Fruit fly (Drosophila melanogaster) whole organism, prepupa: ENCODE measurements around the gene CG3091.

ENCODE experiments used
- Blimp-1 ChIP-seq: fragments of 200-800 bp; sonication (Bioruptor generic); optimal IDR thresholded peaks from 3 replicates; lab custom pipeline; 2017; ENCODE audit warnings: missing biosample characterization, missing genetic modification characterization, mild to moderate bottlenecking, moderate library complexity, missing genetic modification reagents
- CG10631 ChIP-seq: fragments of 200-800 bp; sonication (Bioruptor generic); optimal IDR thresholded peaks from 2 replicates; lab custom pipeline; 2016; ENCODE audit warnings: missing biosample characterization, missing genetic modification characterization
- CG11294 ChIP-seq: fragments of 200-800 bp; sonication (Bioruptor generic); IDR thresholded peaks from 2 replicates; pipeline ENCODE4 v1.3.6; 2022; ENCODE audit warnings: missing biosample characterization, missing genetic modification characterization
- CG11902 ChIP-seq: fragments of 200-800 bp; sonication (Bioruptor generic); optimal IDR thresholded peaks from 3 replicates; lab custom pipeline; 2016; ENCODE audit warnings: missing biosample characterization, missing genetic modification characterization
- CG15336 ChIP-seq: fragments of 200-800 bp; sonication (Bioruptor generic); IDR thresholded peaks from 2 replicates; pipeline ENCODE4 v1.3.6; 2022; ENCODE audit warnings: missing biosample characterization, missing genetic modification characterization
- CG1621 ChIP-seq: fragments of 200-800 bp; sonication (Bioruptor generic); optimal IDR thresholded peaks from 3 replicates; lab custom pipeline; 2018; ENCODE audit warnings: missing biosample characterization, mild to moderate bottlenecking, missing genetic modification characterization
- CG16779 ChIP-seq: fragments of 200-800 bp; sonication (Bioruptor generic); optimal IDR thresholded peaks from 3 replicates; lab custom pipeline; 2017; ENCODE audit warnings: missing biosample characterization, mild to moderate bottlenecking, missing genetic modification characterization
- CG3032 ChIP-seq: fragments of 200-800 bp; optimal IDR thresholded peaks from 2 replicates; lab custom pipeline; 2019; ENCODE audit warnings: missing biosample characterization, mild to moderate bottlenecking, missing genetic modification characterization, moderate library complexity
- CG31627 ChIP-seq: fragments of 200-800 bp; sonication (Bioruptor generic); optimal IDR thresholded peaks from 3 replicates; lab custom pipeline; 2016; ENCODE audit warnings: missing biosample characterization, missing genetic modification characterization
- CG32006 ChIP-seq: fragments of 200-800 bp; sonication (Bioruptor generic); optimal IDR thresholded peaks from 3 replicates; lab custom pipeline; 2017; ENCODE audit warnings: missing biosample characterization, mild to moderate bottlenecking, missing genetic modification characterization
- CG34406 ChIP-seq: fragments of 200-800 bp; sonication (Bioruptor generic); optimal IDR thresholded peaks from 3 replicates; lab custom pipeline; 2016; ENCODE audit warnings: missing biosample characterization, missing genetic modification characterization
- CG4318 ChIP-seq: fragments of 200-800 bp; sonication (Bioruptor generic); optimal IDR thresholded peaks from 3 replicates; lab custom pipeline; 2017; ENCODE audit warnings: missing biosample characterization, mild to moderate bottlenecking, missing genetic modification characterization
- CG6163 ChIP-seq: fragments of 200-800 bp; sonication (Bioruptor generic); IDR thresholded peaks from 3 replicates; pipeline ENCODE4 v1.3.6; 2022; ENCODE audit warnings: missing biosample characterization, missing genetic modification characterization
- CG6276 ChIP-seq: fragments of 200-800 bp; sonication (Bioruptor generic); optimal IDR thresholded peaks from 2 replicates; lab custom pipeline; 2017; ENCODE audit warnings: missing biosample characterization, mild to moderate bottlenecking, missing genetic modification characterization
- CG6808 ChIP-seq: fragments of 200-800 bp; sonication (Bioruptor generic); optimal IDR thresholded peaks from 3 replicates; lab custom pipeline; 2017; ENCODE audit warnings: missing biosample characterization, missing genetic modification characterization, mild to moderate bottlenecking, moderate library complexity, missing genetic modification reagents
- CG6854 ChIP-seq: fragments of 200-800 bp; sonication (Bioruptor generic); optimal IDR thresholded peaks from 2 replicates; lab custom pipeline; 2017; ENCODE audit warnings: missing biosample characterization, mild to moderate bottlenecking, missing genetic modification characterization
- CG8119 ChIP-seq: fragments of 200-800 bp; sonication (Bioruptor generic); IDR thresholded peaks from 3 replicates; pipeline ENCODE4 v1.3.6; 2022; ENCODE audit warnings: missing biosample characterization, missing genetic modification characterization
- CG8319 ChIP-seq: fragments of 200-800 bp; sonication (Bioruptor generic); optimal IDR thresholded peaks from 3 replicates; lab custom pipeline; 2016; ENCODE audit warnings: missing biosample characterization, missing genetic modification characterization
- CG9139 ChIP-seq: fragments of 200-800 bp; sonication (Bioruptor generic); optimal IDR thresholded peaks from 3 replicates; lab custom pipeline; 2017; ENCODE audit warnings: missing biosample characterization, mild to moderate bottlenecking, missing genetic modification characterization
- Eip75B ChIP-seq: fragments of 200-800 bp; sonication (Bioruptor generic); optimal IDR thresholded peaks from 3 replicates; lab custom pipeline; 2016; ENCODE audit warnings: missing biosample characterization, missing genetic modification characterization
- Eip78C ChIP-seq: fragments of 200-800 bp; sonication (Bioruptor generic); peaks from one replicate; lab custom pipeline; 2016; ENCODE audit warnings: missing biosample characterization, missing genetic modification characterization
- Ets21C ChIP-seq: fragments of 200-800 bp; sonication (Bioruptor generic); optimal IDR thresholded peaks from 3 replicates; lab custom pipeline; 2016; ENCODE audit warnings: missing biosample characterization, missing genetic modification characterization
- Ets96B ChIP-seq: fragments of 200-800 bp; optimal IDR thresholded peaks from 2 replicates; lab custom pipeline; 2019; ENCODE audit warnings: missing biosample characterization, mild to moderate bottlenecking, missing genetic modification characterization, moderate library complexity
- Hr38 ChIP-seq: sonication (Bioruptor generic); optimal IDR thresholded peaks from 2 replicates; lab custom pipeline; 2016; ENCODE audit warnings: missing biosample characterization, missing genetic modification characterization
- Hr39 ChIP-seq: fragments of 200-800 bp; sonication (Bioruptor generic); optimal IDR thresholded peaks from 2 replicates; lab custom pipeline; 2016; ENCODE audit warnings: missing biosample characterization, missing genetic modification characterization
- Hr4 ChIP-seq: fragments of 200-800 bp; sonication (Bioruptor generic); optimal IDR thresholded peaks from 3 replicates; lab custom pipeline; 2016; ENCODE audit warnings: missing biosample characterization, missing genetic modification characterization
- Lpt ChIP-seq: fragments of 200-800 bp; sonication (Bioruptor generic); optimal IDR thresholded peaks from 3 replicates; lab custom pipeline; 2016; ENCODE audit warnings: missing biosample characterization, missing genetic modification characterization
- OdsH ChIP-seq: fragments of 200-800 bp; sonication (Bioruptor generic); optimal IDR thresholded peaks from 3 replicates; lab custom pipeline; 2016; ENCODE audit warnings: missing biosample characterization, missing genetic modification characterization
- Smox ChIP-seq: fragments of 200-800 bp; sonication (Bioruptor generic); optimal IDR thresholded peaks from 3 replicates; lab custom pipeline; 2016; ENCODE audit warnings: missing biosample characterization, missing genetic modification characterization
- Sox102F ChIP-seq: fragments of 200-800 bp; sonication (Bioruptor generic); optimal IDR thresholded peaks from 2 replicates; lab custom pipeline; 2016; ENCODE audit warnings: missing biosample characterization, mild to moderate bottlenecking, missing genetic modification characterization
- Sox14 ChIP-seq: fragments of 200-800 bp; sonication (Bioruptor generic); optimal IDR thresholded peaks from 3 replicates; lab custom pipeline; 2016; ENCODE audit warnings: missing biosample characterization, missing genetic modification characterization
- achi ChIP-seq: fragments of 200-800 bp; sonication (Bioruptor generic); optimal IDR thresholded peaks from 3 replicates; lab custom pipeline; 2016; ENCODE audit warnings: missing biosample characterization, missing genetic modification characterization
- cyc ChIP-seq: fragments of 200-800 bp; sonication (Bioruptor generic); optimal IDR thresholded peaks from 3 replicates; lab custom pipeline; 2016; ENCODE audit warnings: missing biosample characterization, missing genetic modification characterization
- dac ChIP-seq: fragments of 200-800 bp; sonication (Bioruptor generic); optimal IDR thresholded peaks from 2 replicates; lab custom pipeline; 2017; ENCODE audit warnings: missing biosample characterization, mild to moderate bottlenecking, missing genetic modification characterization
- eg ChIP-seq: fragments of 200-800 bp; sonication (Bioruptor generic); IDR thresholded peaks from 3 replicates; pipeline ENCODE4 v1.3.6; 2022; ENCODE audit warnings: missing biosample characterization, missing genetic modification characterization
- esn ChIP-seq: fragments of 200-800 bp; sonication (Bioruptor generic); optimal IDR thresholded peaks from 2 replicates; lab custom pipeline; 2016; ENCODE audit warnings: missing biosample characterization, mild to moderate bottlenecking, missing genetic modification characterization, moderate library complexity
- fd59A ChIP-seq: fragments of 200-800 bp; sonication (Bioruptor generic); optimal IDR thresholded peaks from 2 replicates; lab custom pipeline; 2017; ENCODE audit warnings: missing biosample characterization, mild to moderate bottlenecking, missing genetic modification characterization, missing genetic modification reagents
- fd85E ChIP-seq: fragments of 200-800 bp; sonication (Bioruptor generic); optimal IDR thresholded peaks from 3 replicates; lab custom pipeline; 2016; ENCODE audit warnings: missing biosample characterization, missing genetic modification characterization
- fkh ChIP-seq: fragments of 200-800 bp; sonication (Bioruptor generic); optimal IDR thresholded peaks from 3 replicates; lab custom pipeline; 2017; ENCODE audit warnings: missing biosample characterization, mild to moderate bottlenecking, missing genetic modification characterization, moderate library complexity
- lz ChIP-seq: fragments of 200-800 bp; sonication (Bioruptor generic); optimal IDR thresholded peaks from 3 replicates; lab custom pipeline; 2016; ENCODE audit warnings: missing biosample characterization, missing genetic modification characterization
- net ChIP-seq: fragments of 200-800 bp; sonication (Bioruptor generic); optimal IDR thresholded peaks from 3 replicates; lab custom pipeline; 2016; ENCODE audit warnings: missing biosample characterization, missing genetic modification characterization
- pdm3 ChIP-seq: fragments of 200-800 bp; sonication (Bioruptor generic); optimal IDR thresholded peaks from 3 replicates; lab custom pipeline; 2016; ENCODE audit warnings: missing biosample characterization, missing genetic modification characterization
- spab ChIP-seq: fragments of 200-800 bp; sonication (Bioruptor generic); optimal IDR thresholded peaks from 2 replicates; lab custom pipeline; 2017; ENCODE audit warnings: missing biosample characterization, mild to moderate bottlenecking, missing genetic modification characterization, missing genetic modification reagents
- ss ChIP-seq, 2 experiments: fragments of 200-800 bp; sonication (Bioruptor generic); optimal IDR thresholded peaks; 2 replicates in 1 of 2; 3 replicates in 1 of 2; lab custom pipeline; 2017 to 2018; ENCODE audit warnings: mild to moderate bottlenecking in 2 of 2, missing biosample characterization in 2 of 2, missing genetic modification characterization in 2 of 2, moderate library complexity in 1 of 2
- topi ChIP-seq: fragments of 200-800 bp; sonication (Bioruptor generic); optimal IDR thresholded peaks from 3 replicates; lab custom pipeline; 2016; ENCODE audit warnings: missing biosample characterization, missing genetic modification characterization
- vri ChIP-seq: fragments of 200-800 bp; sonication (Bioruptor generic); optimal IDR thresholded peaks from 3 replicates; lab custom pipeline; 2016; ENCODE audit warnings: missing biosample characterization, mild to moderate bottlenecking, missing genetic modification characterization

CG3091 gene

dm6 chrX:2301069-2301508 lies 47.1 kb upstream of the CG3091 start (continued):
- TF ChIP-seq CG1621 (tag; lab: Kevin White, UChicago) (peak; percentile 67), OdsH (GFP tag; lab: Kevin White, UChicago) (peak; percentile 73), Lpt (peak; percentile 38), CG32006 (peak; percentile 66), spab (GFP tag; lab: Kevin White, UChicago) (no peak), Eip78C (GFP tag; lab: Kevin White, UChicago) (peak; percentile 56), net (GFP tag; lab: Kevin White, UChicago) (peak; percentile 47), esn (GFP tag; lab: Kevin White, UChicago) (peak; percentile 4), ss (GFP tag; optimal IDR thresholded peaks at IDR 0.05; lab: Kevin White, UChicago) (peak; percentile 7 to 59), Ets96B (tag; lab: Kevin White, UChicago) (peak; percentile 66), CG6163 (GFP tag; lab: Robert Waterston, UW) (peak; percentile 63), fkh (GFP tag; lab: Kevin White, UChicago) (peak; percentile 76), CG11294 (peak; percentile 68), pdm3 (GFP tag; lab: Kevin White, UChicago) (peak; percentile 54), dac (GFP tag; lab: Kevin White, UChicago) (peak; percentile 40), Sox102F (peak; percentile 30), CG3032 (tag; lab: Kevin White, UChicago) (peak; percentile 67), CG6854 (no peak), fd59A (peak; percentile 61), topi (GFP tag; lab: Kevin White, UChicago) (peak; percentile 43), Smox (peak; percentile 27), vri (GFP tag; lab: Kevin White, UChicago) (no peak), lz (GFP tag; lab: Kevin White, UChicago) (peak; percentile 67)

- peak; percentile 99 for TF ChIP-seq CG34406 (GFP tag; lab: Kevin White, UChicago)
- peak; percentile 97 for TF ChIP-seq CG9139 (GFP tag; lab: Kevin White, UChicago)
- peak; percentile 98 for TF ChIP-seq Ets21C (GFP tag; lab: Kevin White, UChicago)
- peak; percentile 99 for TF ChIP-seq CG10631
- TF ChIP-seq CG31627 (GFP tag; lab: Kevin White, UChicago), result peak; percentile 99
- TF ChIP-seq eg (GFP tag; lab: Robert Waterston, UW), result peak; percentile 99
- peak; percentile 97 for TF ChIP-seq CG8319 (GFP tag; lab: Kevin White, UChicago)
- TF ChIP-seq CG11294, result peak; percentile 99
- TF ChIP-seq Sox14 (GFP tag; lab: Kevin White, UChicago), result peak; percentile 99
- TF ChIP-seq CG16779 (tag; lab: Kevin White, UChicago), result peak; percentile 98
- TF ChIP-seq achi, result peak; percentile 98
- peak; percentile 99 for TF ChIP-seq vri (GFP tag; lab: Kevin White, UChicago)
- TF ChIP-seq cyc (GFP tag; lab: Kevin White, UChicago), result peak; percentile 99
- peak; percentile 98 for TF ChIP-seq CG11902
- TF ChIP-seq CG4318 (GFP tag; lab: Kevin White, UChicago), result peak; percentile 99
- TF ChIP-seq OdsH (GFP tag; lab: Kevin White, UChicago), result peak; percentile 99
- TF ChIP-seq esn (GFP tag; lab: Kevin White, UChicago), result peak; percentile 99
- peak; percentile 97 for TF ChIP-seq Blimp-1 (GFP tag; lab: Kevin White, UChicago)
- TF ChIP-seq CG32006, result peak; percentile 99
- peak; percentile 67 for TF ChIP-seq Hr38 (GFP tag; lab: Kevin White, UChicago)
- peak; percentile 99 for TF ChIP-seq pdm3 (GFP tag; lab: Kevin White, UChicago)
- peak; percentile 99 for TF ChIP-seq Ets96B (tag; lab: Kevin White, UChicago)
- peak; percentile 99 for TF ChIP-seq CG6854
- peak; percentile 98 for TF ChIP-seq spab (GFP tag; lab: Kevin White, UChicago)
- TF ChIP-seq CG8119 (GFP tag; lab: Robert Waterston, UW), result peak; percentile 100
- peak; percentile 99 for TF ChIP-seq fd59A
- peak; percentile 99 for TF ChIP-seq CG6276 (GFP tag; lab: Kevin White, UChicago)
- peak; percentile 99 for TF ChIP-seq Hr4
- peak; percentile 99 for TF ChIP-seq CG1621 (tag; lab: Kevin White, UChicago)
- TF ChIP-seq dac (GFP tag; lab: Kevin White, UChicago), result peak; percentile 99
- TF ChIP-seq fkh (GFP tag; lab: Kevin White, UChicago), result peak; percentile 85
- TF ChIP-seq Sox102F, result peak; percentile 99
- TF ChIP-seq Hr39, result peak; percentile 99
- TF ChIP-seq Smox, result peak; percentile 99
- TF ChIP-seq CG15336, result peak; percentile 99
- peak; percentile 98 for TF ChIP-seq Eip75B (GFP tag; lab: Kevin White, UChicago)
- TF ChIP-seq fd85E (GFP tag; lab: Kevin White, UChicago), result peak; percentile 91
- TF ChIP-seq CG6808 (GFP tag; lab: Kevin White, UChicago), result peak; percentile 96
Measured at dm6 chrX:2300293-2301068, 46.5 kb upstream of the CG3091 start.
